Fruit fly (Drosophila melanogaster): ENCODE measurements around the gene nrv2.
A peak's percentile ranks its signal among the peaks of the same experiment; 100 is the strongest.

nrv2 gene

dm6 chr2L:6821631-6822030, 23.0 kb upstream of the nrv2 start, which contains the start of gene sens-2 (continued):
- TF ChIP-seq Nf-YC (tag; optimal IDR thresholded peaks at IDR 0.05) (peak; percentile 99), CG12236 (GFP tag; optimal IDR thresholded peaks at IDR 0.05) (no peak), Nf-YB (GFP tag; optimal IDR thresholded peaks at IDR 0.05) (peak; percentile 99), luna (GFP tag; optimal IDR thresholded peaks at IDR 0.05) (no peak), caup (GFP tag; optimal IDR thresholded peaks at IDR 0.05; ENCODE audit: severe bottlenecking) (no peak), sqz (GFP tag; optimal IDR thresholded peaks at IDR 0.05) (no peak), aop (GFP tag; IDR thresholded peaks at IDR 0.05) (peak; percentile 77; the same call in 1 of the 2 replicates), Hr39 (optimal IDR thresholded peaks at IDR 0.05) (no peak), psq (GFP tag; optimal IDR thresholded peaks at IDR 0.05) (no peak), Mrtf (GFP tag; IDR thresholded peaks at IDR 0.05) (no peak), tup (GFP tag; optimal IDR thresholded peaks at IDR 0.05) (no peak), CG2120 (GFP tag; optimal IDR thresholded peaks at IDR 0.05) (no peak), ken (GFP tag; IDR thresholded peaks at IDR 0.05) (no peak), btn (GFP tag; optimal IDR thresholded peaks at IDR 0.05) (no peak), GATAe (GFP tag; conservative IDR thresholded peaks at IDR 0.05) (0 out of 2 replicates have a peak, but pooled peaks have one; percentile 27), CG1024 (GFP tag; IDR thresholded peaks at IDR 0.05) (peak; percentile 47; the same call in 1 of the 2 replicates), ase (GFP tag; IDR thresholded peaks at IDR 0.05) (no peak), CG13894 (tag; optimal IDR thresholded peaks at IDR 0.05) (no peak)

- TF ChIP-seq CG4730 (GFP tag; IDR thresholded peaks at IDR 0.05): no peak
- TF ChIP-seq CG34376 (GFP tag; optimal IDR thresholded peaks at IDR 0.05): peak; percentile 9
- TF ChIP-seq Xbp1 (GFP tag; optimal IDR thresholded peaks at IDR 0.05): peak; percentile 33
- TF ChIP-seq eve (GFP tag; optimal IDR thresholded peaks at IDR 0.05): no peak
- TF ChIP-seq CG10274 (GFP tag; optimal IDR thresholded peaks at IDR 0.05): peak; percentile 94
- no peak for TF ChIP-seq gro (GFP tag; optimal IDR thresholded peaks at IDR 0.05)
- peak; percentile 55 for TF ChIP-seq CG11504 (tag; optimal IDR thresholded peaks at IDR 0.05)
- TF ChIP-seq CG15269 (tag; optimal IDR thresholded peaks at IDR 0.05): peak; percentile 6
- no peak for TF ChIP-seq Trl (optimal IDR thresholded peaks at IDR 0.05)
- no peak for TF ChIP-seq Trl (GFP tag; optimal IDR thresholded peaks at IDR 0.05)
- peak; percentile 26 for TF ChIP-seq Ssrp (tag; optimal IDR thresholded peaks at IDR 0.05)
- peak; percentile 69 for TF ChIP-seq CG18262 (tag; optimal IDR thresholded peaks at IDR 0.05)
- no peak for TF ChIP-seq CG6272 (GFP tag; IDR thresholded peaks at IDR 0.05)
- no peak for TF ChIP-seq mld (GFP tag; IDR thresholded peaks at IDR 0.05; ENCODE audit: partially characterized antibody)
- TF ChIP-seq CG15696 (tag; optimal IDR thresholded peaks at IDR 0.05): peak; percentile 26
- peak; percentile 29; the same call in 1 of the 2 replicates for TF ChIP-seq Ptx1 (GFP tag; IDR thresholded peaks at IDR 0.05)
- TF ChIP-seq caup (GFP tag; optimal IDR thresholded peaks at IDR 0.05; ENCODE audit: severe bottlenecking): no peak
- TF ChIP-seq CG12659 (GFP tag; optimal IDR thresholded peaks at IDR 0.05): peak; percentile 15
- TF ChIP-seq CG12071 (GFP tag; optimal IDR thresholded peaks at IDR 0.05): peak; percentile 20
- peak; percentile 67 for TF ChIP-seq CoRest (tag; optimal IDR thresholded peaks at IDR 0.05)
- TF ChIP-seq CG13287 (GFP tag; IDR thresholded peaks at IDR 0.05; ENCODE audit: partially characterized antibody): no peak
- peak; percentile 3 for TF ChIP-seq fd3F (GFP tag; optimal IDR thresholded peaks at IDR 0.05)
- TF ChIP-seq fd96Cb (tag; optimal IDR thresholded peaks at IDR 0.05): peak; percentile 51
- TF ChIP-seq abd-A (tag; optimal IDR thresholded peaks at IDR 0.05): no peak
- peak; percentile 51 for TF ChIP-seq tio (GFP tag; optimal IDR thresholded peaks at IDR 0.05)
- TF ChIP-seq CG13775 (GFP tag; optimal IDR thresholded peaks at IDR 0.05): peak; percentile 15
- no peak for TF ChIP-seq CG6683 (GFP tag; optimal IDR thresholded peaks at IDR 0.05)
- no peak for TF ChIP-seq Deaf1 (tag; optimal IDR thresholded peaks at IDR 0.05)
- TF ChIP-seq CG17912 (GFP tag; optimal IDR thresholded peaks at IDR 0.05): no peak
- peak; percentile 9 for TF ChIP-seq CG10431 (GFP tag; optimal IDR thresholded peaks at IDR 0.05)
- TF ChIP-seq PHDP (tag; optimal IDR thresholded peaks at IDR 0.05): peak; percentile 22
- peak; percentile 28 for TF ChIP-seq Med (GFP tag)
Measured at dm6 chr2L:6819230-6820049, 20.8 kb upstream of the nrv2 start.
